Worm (Caenorhabditis elegans) whole organism, L2 larva: Measurements from ENCODE around the gene srh-219.
A peak's percentile ranks its signal among the peaks of the same experiment; 100 is the strongest.

Source experiments
- C34F6.9 ChIP-seq: fragments of 150-350 bp; optimal IDR thresholded peaks from 2 replicates; lab custom pipeline; 2014; ENCODE audit warnings: missing biosample characterization, missing genetic modification characterization
- F13H6.1 ChIP-seq: sonication (generic microtip); optimal IDR thresholded peaks from 2 replicates; lab custom pipeline; 2016; ENCODE audit warnings: missing genetic modification characterization, missing compliant biosample characterization
- Y55F3AM.14 ChIP-seq: fragments of 200-800 bp; sonication (Bioruptor generic); optimal IDR thresholded peaks from 2 replicates; lab custom pipeline; 2018; ENCODE audit warnings: mild to moderate bottlenecking, missing genetic modification characterization, missing compliant biosample characterization
- alr-1 ChIP-seq: fragments of 150-350 bp; optimal IDR thresholded peaks from 2 replicates; lab custom pipeline; 2014; ENCODE audit warnings: missing biosample characterization, missing genetic modification characterization
- blmp-1 ChIP-seq: sonication (generic microtip); optimal IDR thresholded peaks from 2 replicates; lab custom pipeline; 2017; ENCODE audit warnings: missing genetic modification characterization, mild to moderate bottlenecking, missing compliant biosample characterization, antibody characterized with exemption, moderate library complexity; ENCODE audit not compliant: insufficient read depth
- ceh-16 ChIP-seq: fragments of 150-350 bp; optimal IDR thresholded peaks from 2 replicates; lab custom pipeline; 2014; ENCODE audit warnings: missing biosample characterization, missing genetic modification characterization
- ceh-82 ChIP-seq: fragments of 150-350 bp; optimal IDR thresholded peaks from 2 replicates; lab custom pipeline; 2014; ENCODE audit warnings: missing biosample characterization, missing genetic modification characterization
- dmd-4 ChIP-seq: sonication (generic microtip); optimal IDR thresholded peaks from 2 replicates; lab custom pipeline; 2017; ENCODE audit warnings: missing biosample characterization, missing genetic modification characterization
- egl-27 ChIP-seq: sonication (generic microtip); optimal IDR thresholded peaks from 3 replicates; lab custom pipeline; 2017; ENCODE audit warnings: missing biosample characterization, missing genetic modification reagents, missing genetic modification characterization
- elt-1 ChIP-seq: fragments of 150-350 bp; optimal IDR thresholded peaks from 2 replicates; lab custom pipeline; 2014; ENCODE audit warnings: missing biosample characterization, missing genetic modification characterization
- elt-3 ChIP-seq: sonication (generic microtip); optimal IDR thresholded peaks from 2 replicates; lab custom pipeline; 2017; ENCODE audit warnings: missing biosample characterization, missing genetic modification characterization
- fos-1 ChIP-seq: fragments of 150-350 bp; optimal IDR thresholded peaks from 2 replicates; lab custom pipeline; 2014; ENCODE audit warnings: missing biosample characterization, missing genetic modification characterization
- gmeb-1 ChIP-seq: fragments of 150-350 bp; optimal IDR thresholded peaks from 2 replicates; lab custom pipeline; 2014; ENCODE audit warnings: missing biosample characterization, missing genetic modification characterization
- lin-13 ChIP-seq: fragments of 150-350 bp; optimal IDR thresholded peaks from 2 replicates; lab custom pipeline; 2014; ENCODE audit warnings: missing biosample characterization, missing genetic modification reagents, missing genetic modification characterization
- mab-5 ChIP-seq: fragments of 150-350 bp; optimal IDR thresholded peaks from 2 replicates; lab custom pipeline; 2014; ENCODE audit warnings: missing biosample characterization, missing genetic modification characterization
- mbf-1 ChIP-seq: sonication (generic microtip); optimal IDR thresholded peaks from 2 replicates; lab custom pipeline; 2017; ENCODE audit warnings: missing biosample characterization, missing genetic modification characterization
- mdl-1 ChIP-seq, 2 experiments: fragments of 150-350 bp in 1 of 2; sonication (generic microtip) in 1 of 2; optimal IDR thresholded peaks; 2 replicates each; lab custom pipeline; 2017; ENCODE audit warnings: missing biosample characterization in 2 of 2, missing genetic modification characterization in 2 of 2
- nhr-10 ChIP-seq: sonication (generic microtip); optimal IDR thresholded peaks from 2 replicates; lab custom pipeline; 2017; ENCODE audit warnings: missing biosample characterization, missing genetic modification characterization
- nhr-11 ChIP-seq: fragments of 150-350 bp; optimal IDR thresholded peaks from 2 replicates; lab custom pipeline; 2014; ENCODE audit warnings: missing biosample characterization, missing genetic modification characterization
- nhr-129 ChIP-seq: fragments of 150-350 bp; optimal IDR thresholded peaks from 2 replicates; lab custom pipeline; 2014; ENCODE audit warnings: missing biosample characterization, missing genetic modification characterization
- nhr-21 ChIP-seq: fragments of 150-350 bp; optimal IDR thresholded peaks from 2 replicates; lab custom pipeline; 2014; ENCODE audit warnings: missing biosample characterization, missing genetic modification characterization
- nhr-237 ChIP-seq: fragments of 150-350 bp; optimal IDR thresholded peaks from 2 replicates; lab custom pipeline; 2014; ENCODE audit warnings: missing biosample characterization, missing genetic modification characterization
- nhr-6 ChIP-seq: fragments of 150-350 bp; optimal IDR thresholded peaks from 2 replicates; lab custom pipeline; 2014; ENCODE audit warnings: missing biosample characterization, missing genetic modification characterization
- nhr-77 ChIP-seq: fragments of 150-350 bp; optimal IDR thresholded peaks from 2 replicates; lab custom pipeline; 2014; ENCODE audit warnings: missing biosample characterization, missing genetic modification characterization
- skn-1 ChIP-seq: sonication (generic microtip); optimal IDR thresholded peaks from 2 replicates; lab custom pipeline; 2017; ENCODE audit warnings: missing biosample characterization, missing genetic modification characterization
- sma-9 ChIP-seq, 2 experiments: fragments of 150-350 bp in 1 of 2; sonication (generic microtip) in 1 of 2; optimal IDR thresholded peaks; 2 replicates each; lab custom pipeline; 2014 to 2016; ENCODE audit warnings: missing genetic modification characterization in 2 of 2, mild to moderate bottlenecking in 1 of 2, missing biosample characterization in 1 of 2, missing compliant biosample characterization in 1 of 2, missing genetic modification reagents in 1 of 2, moderate library complexity in 1 of 2
- unc-39 ChIP-seq: fragments of 150-350 bp; optimal IDR thresholded peaks from 2 replicates; lab custom pipeline; 2014; ENCODE audit warnings: missing biosample characterization, missing genetic modification characterization
- unc-55 ChIP-seq: fragments of 150-350 bp; sonication (generic microtip); optimal IDR thresholded peaks from 3 replicates; lab custom pipeline; 2014; ENCODE audit warnings: missing biosample characterization, missing genetic modification reagents, missing genetic modification characterization
- ztf-1 ChIP-seq: fragments of 200-800 bp; sonication (Bioruptor generic); conservative IDR thresholded peaks from 2 replicates; pipeline ENCODE4 v1.3.6; 2022; ENCODE audit warnings: missing genetic modification characterization, missing compliant biosample characterization
- ztf-11 ChIP-seq: sonication (generic microtip); optimal IDR thresholded peaks from 2 replicates; lab custom pipeline; 2017; ENCODE audit warnings: missing biosample characterization, missing genetic modification characterization

Gene srh-219

ce11 chrV:15495169-15495568 lies at the start of gene srh-219:
TSS of gene srh-219 (plus strand) at chrV:15495469.
- TF ChIP-seq nhr-11 (tag; lab: Kevin White, UChicago) (no peak), sma-9 (GFP tag; optimal IDR thresholded peaks at IDR 0.05; lab: Kevin White, UChicago) (no peak), sma-9 (tag; optimal IDR thresholded peaks at IDR 0.05; lab: Kevin White, UChicago) (no peak), nhr-6 (tag; lab: Kevin White, UChicago) (no peak), nhr-129 (no peak), ztf-11 (no peak), unc-55 (no peak), lin-13 (GFP tag; lab: Kevin White, UChicago) (no peak), nhr-21 (tag; lab: Kevin White, UChicago) (no peak), alr-1 (tag; lab: Kevin White, UChicago) (no peak), mbf-1 (tag; lab: Kevin White, UChicago) (no peak), nhr-10 (no peak), blmp-1 (tag; lab: Kevin White, UChicago) (no peak), C34F6.9 (tag; lab: Kevin White, UChicago) (no peak), ceh-82 (tag; lab: Kevin White, UChicago) (no peak), unc-39 (tag; lab: Kevin White, UChicago) (no peak), skn-1 (tag; lab: Kevin White, UChicago) (no peak), egl-27 (tag; lab: Kevin White, UChicago) (no peak), mab-5 (no peak)

ce11 chrV:15448408-15448807 lies 46.9 kb upstream of the srh-219 start, which contains the start of gene T26H5.4:
TSS of gene T26H5.4 (minus strand) at chrV:15448701.
- no peak for TF ChIP-seq elt-3 (tag; lab: Kevin White, UChicago)
- peak; percentile 39 for TF ChIP-seq fos-1

ce11 chrV:15448865-15449264 lies 46.4 kb upstream of the srh-219 start, which contains the start of gene T26H5.14:
TSS of gene T26H5.14 (plus strand) at chrV:15449165.
- no peak for TF ChIP-seq egl-27 (tag; lab: Kevin White, UChicago)

- TF ChIP-seq mdl-1 (tag; optimal IDR thresholded peaks at IDR 0.05; lab: Kevin White, UChicago) (no peak), ceh-16 (tag; lab: Kevin White, UChicago) (no peak), sma-9 (GFP tag; optimal IDR thresholded peaks at IDR 0.05; lab: Kevin White, UChicago) (no peak), sma-9 (tag; optimal IDR thresholded peaks at IDR 0.05; lab: Kevin White, UChicago) (no peak), alr-1 (tag; lab: Kevin White, UChicago) (no peak), dmd-4 (tag; lab: Kevin White, UChicago) (no peak), lin-13 (GFP tag; lab: Kevin White, UChicago) (no peak), egl-27 (tag; lab: Kevin White, UChicago) (no peak), elt-1 (no peak), skn-1 (tag; lab: Kevin White, UChicago) (no peak), C34F6.9 (tag; lab: Kevin White, UChicago) (no peak)
Observed at ce11 chrV:15451421-15451820, 43.8 kb upstream of the srh-219 start, which contains the start of gene srw-33. TSS of gene srw-33 (minus strand) at chrV:15451521.

- no peak for TF ChIP-seq Y55F3AM.14
- no peak for TF ChIP-seq alr-1 (tag; lab: Kevin White, UChicago)
- TF ChIP-seq nhr-129 = no peak
- TF ChIP-seq nhr-10 = no peak
- no peak for TF ChIP-seq nhr-77
- no peak for TF ChIP-seq unc-55
- no peak for TF ChIP-seq gmeb-1 (tag; lab: Kevin White, UChicago)
- TF ChIP-seq elt-1 = no peak
- no peak for TF ChIP-seq mdl-1 (tag; optimal IDR thresholded peaks at IDR 0.05; lab: Kevin White, UChicago)
Observed at ce11 chrV:15454322-15454721, 40.9 kb upstream of the srh-219 start.

- TF ChIP-seq ceh-16 (tag; lab: Kevin White, UChicago) (no peak), F13H6.1 (tag; lab: Kevin White, UChicago) (no peak), unc-39 (tag; lab: Kevin White, UChicago) (no peak), blmp-1 (tag; lab: Kevin White, UChicago) (no peak), ztf-1 (GFP tag; lab: Robert Waterston, UW) (no peak)
Observed at ce11 chrV:15459088-15459487, 36.2 kb upstream of the srh-219 start, which contains the start of gene str-71. TSS of gene str-71 (minus strand) at chrV:15459188.

ce11 chrV:15464402-15464801 lies 30.9 kb upstream of the srh-219 start, which contains the start of gene rocf-1:
TSS of gene rocf-1 (minus strand) at chrV:15464502.
- TF ChIP-seq ztf-11 (no peak), nhr-237 (tag; lab: Kevin White, UChicago) (no peak)
